Fruit fly (Drosophila melanogaster): ENCODE results near the gene CG8188.
A peak's percentile ranks its signal among the peaks of the same experiment; 100 is the strongest.

CG8188 gene

dm6 chrX:17696637-17697036 lies 6.2 kb downstream of the CG8188 start (continued):
- TF ChIP-seq CG31224 (GFP tag; IDR thresholded peaks at IDR 0.05) (0 out of 2 replicates have a peak, but pooled peaks have one; percentile 24), CG12769 (tag; optimal IDR thresholded peaks at IDR 0.05) (peak; percentile 59), D (optimal IDR thresholded peaks at IDR 0.05) (no peak), D (GFP tag; optimal IDR thresholded peaks at IDR 0.05) (no peak), trem (tag; optimal IDR thresholded peaks at IDR 0.05) (no peak), tx (GFP tag; optimal IDR thresholded peaks at IDR 0.05) (no peak), stwl (tag; optimal IDR thresholded peaks at IDR 0.05) (no peak), CG17612 (GFP tag; IDR thresholded peaks at IDR 0.05) (peak; percentile 33; the same call in 1 of the 2 replicates), repo (GFP tag; optimal IDR thresholded peaks at IDR 0.05) (no peak), CG16813 (GFP tag; IDR thresholded peaks at IDR 0.05; ENCODE audit: partially characterized antibody) (no peak), gt (GFP tag; IDR thresholded peaks at IDR 0.05) (no peak), CG4707 (GFP tag; optimal IDR thresholded peaks at IDR 0.05) (no peak), CG9797 (GFP tag; optimal IDR thresholded peaks at IDR 0.05) (no peak), CG12104 (GFP tag; optimal IDR thresholded peaks at IDR 0.05) (peak; percentile 45), CG1647 (GFP tag; optimal IDR thresholded peaks at IDR 0.05) (no peak), CG32767 (GFP tag; IDR thresholded peaks at IDR 0.05) (no peak), E2f2 (GFP tag; IDR thresholded peaks at IDR 0.05) (peak; percentile 41), prd (optimal IDR thresholded peaks at IDR 0.05) (no peak), prd (GFP tag; IDR thresholded peaks at IDR 0.05) (peak; percentile 66), Deaf1 (tag; optimal IDR thresholded peaks at IDR 0.05) (no peak), CG6813 (GFP tag; optimal IDR thresholded peaks at IDR 0.05) (peak; percentile 35), H2.0 (GFP tag; IDR thresholded peaks at IDR 0.05) (peak; percentile 66), CG10267 (tag; optimal IDR thresholded peaks at IDR 0.05) (peak; percentile 14), CG10654 (GFP tag; optimal IDR thresholded peaks at IDR 0.05) (no peak), Rx (GFP tag; IDR thresholded peaks at IDR 0.05) (0 out of 2 replicates have a peak, but pooled peaks have one; percentile 18), CG11398 (GFP tag; optimal IDR thresholded peaks at IDR 0.05) (no peak), CG9437 (GFP tag; optimal IDR thresholded peaks at IDR 0.05) (peak; percentile 33), otp (GFP tag; IDR thresholded peaks at IDR 0.05) (peak; percentile 27; the same call in 1 of the 3 replicates), ind (GFP tag; optimal IDR thresholded peaks at IDR 0.05) (peak; percentile 39), Poxn (GFP tag; IDR thresholded peaks at IDR 0.05) (0 out of 2 replicates have a peak, but pooled peaks have one; percentile 24), wor (GFP tag; IDR thresholded peaks at IDR 0.05) (no peak), Atf3 (GFP tag; optimal IDR thresholded peaks at IDR 0.05) (no peak), yki (optimal IDR thresholded peaks at IDR 0.05) (no peak), CG2202 (tag; optimal IDR thresholded peaks at IDR 0.05) (no peak), danr (GFP tag; IDR thresholded peaks at IDR 0.05) (peak; percentile 39; the same call in 1 of the 2 replicates), CG8478 (optimal IDR thresholded peaks at IDR 0.05) (no peak), CG3065 (GFP tag; optimal IDR thresholded peaks at IDR 0.05) (no peak), Dip3 (GFP tag; optimal IDR thresholded peaks at IDR 0.05) (no peak), CG3281 (GFP tag; optimal IDR thresholded peaks at IDR 0.05) (peak; percentile 54), lab (GFP tag; optimal IDR thresholded peaks at IDR 0.05) (peak; percentile 47), CG11085 (GFP tag; IDR thresholded peaks at IDR 0.05) (0 out of 2 replicates have a peak, but pooled peaks have one; percentile 49), nau (GFP tag; optimal IDR thresholded peaks at IDR 0.05) (no peak), Spps (tag; optimal IDR thresholded peaks at IDR 0.05) (no peak), sr (GFP tag; IDR thresholded peaks at IDR 0.05) (no peak), corto (GFP tag; optimal IDR thresholded peaks at IDR 0.05) (no peak), pb (GFP tag; optimal IDR thresholded peaks at IDR 0.05) (no peak), CG10321 (GFP tag; IDR thresholded peaks at IDR 0.05) (peak; percentile 49; the same call in 1 of the 2 replicates), CG14014 (GFP tag; IDR thresholded peaks at IDR 0.05) (peak; percentile 73), CG17568 (GFP tag; optimal IDR thresholded peaks at IDR 0.05) (peak; percentile 32), fd3F (GFP tag; optimal IDR thresholded peaks at IDR 0.05) (peak; percentile 60), zen (tag; optimal IDR thresholded peaks at IDR 0.05) (no peak), croc (GFP tag; conservative IDR thresholded peaks at IDR 0.05) (no peak), CG11504 (tag; optimal IDR thresholded peaks at IDR 0.05) (peak; percentile 75)
